Worm (Caenorhabditis elegans) whole organism, young adult: ENCODE data around the gene hlh-15.

ENCODE experiments used
- ama-1 ChIP-seq, 3 experiments: fragments of 150-350 bp in 1 of 3; sonication (generic microtip) in 2 of 3; optimal IDR thresholded peaks; 2 replicates each; lab custom pipeline; 2014 to 2018; ENCODE audit warnings: missing biosample characterization in 2 of 3, missing genetic modification characterization in 2 of 3, missing genetic modification reagents in 2 of 3
- aptf-3 ChIP-seq: fragments of 200-800 bp; sonication (Bioruptor generic); IDR thresholded peaks from 2 replicates; pipeline ENCODE4 v1.3.6; 2022; ENCODE audit warnings: missing genetic modification characterization, missing compliant biosample characterization
- ceh-100 ChIP-seq: fragments of 200-800 bp; sonication (Bioruptor generic); IDR thresholded peaks from 2 replicates; pipeline ENCODE4 v1.3.6; 2022; ENCODE audit warnings: missing genetic modification reagents, missing genetic modification characterization, missing compliant biosample characterization
- ceh-91 ChIP-seq: fragments of 200-800 bp; sonication (Bioruptor generic); IDR thresholded peaks from 2 replicates; pipeline ENCODE4 v1.3.6; 2022; ENCODE audit warnings: missing genetic modification reagents, missing genetic modification characterization, missing compliant biosample characterization
- dpl-1 ChIP-seq: fragments of 150-350 bp; optimal IDR thresholded peaks from 2 replicates; lab custom pipeline; 2014; ENCODE audit warnings: missing biosample characterization, missing genetic modification reagents, missing genetic modification characterization
- madf-3 ChIP-seq: fragments of 200-800 bp; sonication (Bioruptor generic); IDR thresholded peaks from 2 replicates; pipeline ENCODE4 v1.3.6; 2022; ENCODE audit warnings: missing genetic modification reagents, missing genetic modification characterization, missing compliant biosample characterization
- unc-130 ChIP-seq: sonication (generic microtip); optimal IDR thresholded peaks from 2 replicates; lab custom pipeline; 2016; ENCODE audit warnings: missing genetic modification reagents, missing genetic modification characterization, missing compliant biosample characterization

DNA sequence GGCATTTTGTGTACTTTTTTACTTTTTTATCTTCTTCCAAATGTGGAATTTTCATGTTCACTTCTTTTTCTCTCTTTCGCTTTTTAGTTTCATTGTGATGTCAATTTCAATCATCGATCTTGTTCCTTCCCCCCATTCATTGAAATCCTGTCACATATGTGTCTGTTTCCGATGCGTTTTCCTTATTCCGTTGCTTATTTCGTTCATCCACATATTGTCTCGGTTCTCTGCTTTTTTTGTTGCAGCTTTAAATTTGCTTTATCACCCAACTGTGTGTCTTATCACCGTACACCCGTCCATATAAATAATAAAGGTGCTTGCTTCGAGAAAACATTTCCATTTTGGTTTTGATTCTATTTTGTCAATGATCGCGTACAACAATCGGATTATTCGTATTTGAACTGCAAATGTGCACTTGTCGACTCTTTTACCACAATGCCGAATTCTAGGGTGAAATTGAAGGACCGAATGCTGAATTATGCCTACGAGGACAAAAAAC, 3.9 kb downstream of the hlh-15 start, which contains the start of the genes C43H6.12 and trpp-12:
- TF ChIP-seq ama-1 (optimal IDR thresholded peaks at IDR 0.05; lab: Kevin White, UChicago) (no peak), ama-1 (GFP tag; optimal IDR thresholded peaks at IDR 0.05; lab: Kevin White, UChicago) (no peak), ceh-91 (GFP tag; lab: Robert Waterston, UW) (no peak), ceh-100 (GFP tag; lab: Robert Waterston, UW) (no peak), madf-3 (GFP tag; lab: Robert Waterston, UW) (no peak), aptf-3 (no peak), unc-130 (GFP tag; lab: Kevin White, UChicago) (no peak), dpl-1 (no peak)
